Fruit fly (Drosophila melanogaster): Measurements from ENCODE around the gene wntD.

dm6 chr3R:13293148-13293756, at the start of gene wntD:
- no peak for TF ChIP-seq btn (GFP tag; optimal IDR thresholded peaks at IDR 0.05)
- no peak for TF ChIP-seq CG8388 (GFP tag; optimal IDR thresholded peaks at IDR 0.05)
- no peak for TF ChIP-seq Rx (GFP tag; IDR thresholded peaks at IDR 0.05)
- no peak for TF ChIP-seq CG16815 (GFP tag; optimal IDR thresholded peaks at IDR 0.05)
